Fruit fly (Drosophila melanogaster): Measurements from ENCODE around the gene Pgant6.
A peak's percentile ranks its signal among the peaks of the same experiment; 100 is the strongest.

Gene Pgant6

DNA sequence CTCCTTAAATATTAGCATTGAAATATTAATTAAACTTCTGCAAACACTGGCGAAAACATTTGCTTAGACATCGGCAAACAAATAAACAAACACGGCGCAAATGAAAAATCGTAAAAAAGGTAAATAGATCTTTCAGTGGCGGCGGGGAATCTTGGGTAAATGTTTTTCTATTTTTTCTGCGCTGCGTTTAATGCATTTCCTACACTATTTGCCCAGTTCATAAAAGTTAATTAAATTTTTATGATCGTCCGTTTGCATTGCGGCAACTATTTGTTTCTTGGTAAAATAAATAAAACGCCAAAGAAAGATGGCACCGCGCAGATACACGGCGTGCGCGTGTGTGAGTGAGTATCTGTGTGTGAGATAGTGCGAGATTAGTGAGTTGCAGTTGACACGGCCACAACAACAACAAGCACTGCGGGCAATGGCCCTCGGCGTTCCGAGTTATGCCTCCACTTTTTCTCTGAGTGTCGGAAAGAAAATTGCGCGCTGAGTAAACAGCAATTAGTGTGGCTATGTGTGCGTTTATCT is 16.5 kb downstream of the Pgant6 start (continued):
- TF ChIP-seq CG6654 (GFP tag; optimal IDR thresholded peaks at IDR 0.05) (no peak), Ada2b (GFP tag; IDR thresholded peaks at IDR 0.05) (no peak), Poxn (GFP tag; IDR thresholded peaks at IDR 0.05) (no peak), tup (GFP tag; optimal IDR thresholded peaks at IDR 0.05) (no peak), CG14050 (GFP tag; IDR thresholded peaks at IDR 0.05) (no peak), CG8359 (GFP tag; optimal IDR thresholded peaks at IDR 0.05; ENCODE audit: borderline replicate concordance) (peak; percentile 63), Deaf1 (tag; optimal IDR thresholded peaks at IDR 0.05) (no peak), Atf-2 (GFP tag; optimal IDR thresholded peaks at IDR 0.05) (peak; percentile 43), zen2 (GFP tag; IDR thresholded peaks at IDR 0.05; ENCODE audit: partially characterized antibody) (no peak), dimm (GFP tag; IDR thresholded peaks at IDR 0.05) (no peak), da (GFP tag; optimal IDR thresholded peaks at IDR 0.05) (no peak), CG17186 (GFP tag; optimal IDR thresholded peaks at IDR 0.05) (peak; percentile 18), dati (GFP tag; IDR thresholded peaks at IDR 0.05) (0 out of 2 replicates have a peak, but pooled peaks have one; percentile 3), CG16815 (GFP tag; optimal IDR thresholded peaks at IDR 0.05) (no peak), Spps (tag; optimal IDR thresholded peaks at IDR 0.05) (no peak), twi (tag; optimal IDR thresholded peaks at IDR 0.05) (no peak), CTCF (GFP tag; optimal IDR thresholded peaks at IDR 0.05) (peak; percentile 23), CG4854 (GFP tag; optimal IDR thresholded peaks at IDR 0.05) (no peak), wdn (GFP tag; IDR thresholded peaks at IDR 0.05) (0 out of 2 replicates have a peak, but pooled peaks have one; percentile 33), peb (GFP tag; IDR thresholded peaks at IDR 0.05) (no peak), HLH3B (GFP tag; IDR thresholded peaks at IDR 0.05) (no peak), CG12071 (GFP tag; optimal IDR thresholded peaks at IDR 0.05) (peak; percentile 65), CG10366 (GFP tag; IDR thresholded peaks at IDR 0.05) (no peak), Dp (GFP tag; optimal IDR thresholded peaks at IDR 0.05) (no peak), Drgx (GFP tag; IDR thresholded peaks at IDR 0.05) (no peak; the same call in 1 of the 2 replicates), CG5245 (GFP tag; optimal IDR thresholded peaks at IDR 0.05) (no peak), inv (GFP tag; IDR thresholded peaks at IDR 0.05; ENCODE audit: partially characterized antibody) (no peak), CkIIα-i1 (GFP tag; IDR thresholded peaks at IDR 0.05) (no peak), CG14014 (GFP tag; IDR thresholded peaks at IDR 0.05) (no peak; the same call in 1 of the 2 replicates), Atf6 (GFP tag; IDR thresholded peaks at IDR 0.05) (no peak), CG12236 (GFP tag; optimal IDR thresholded peaks at IDR 0.05) (peak; percentile 47), dmrt99B (tag; optimal IDR thresholded peaks at IDR 0.05) (peak; percentile 62), CG2202 (tag; optimal IDR thresholded peaks at IDR 0.05) (peak; percentile 55), NC2α (GFP tag; optimal IDR thresholded peaks at IDR 0.05) (peak; percentile 0), ara (GFP tag; IDR thresholded peaks at IDR 0.05) (no peak), ems (GFP tag; optimal IDR thresholded peaks at IDR 0.05) (peak; percentile 28), CG4404 (GFP tag; IDR thresholded peaks at IDR 0.05) (no peak), chif (GFP tag; optimal IDR thresholded peaks at IDR 0.05) (peak; percentile 3 to 43), dm (GFP tag; optimal IDR thresholded peaks at IDR 0.05) (no peak), Oaz (GFP tag; IDR thresholded peaks at IDR 0.05) (no peak), btn (GFP tag; optimal IDR thresholded peaks at IDR 0.05) (no peak), MTF-1 (GFP tag; optimal IDR thresholded peaks at IDR 0.05; ENCODE audit: borderline replicate concordance) (peak; percentile 39), CG16863 (GFP tag; optimal IDR thresholded peaks at IDR 0.05) (peak; percentile 21), Hr39 (optimal IDR thresholded peaks at IDR 0.05) (no peak), croc (GFP tag; conservative IDR thresholded peaks at IDR 0.05) (no peak), kah (GFP tag; optimal IDR thresholded peaks at IDR 0.05) (peak; percentile 14), HLH54F (GFP tag; optimal IDR thresholded peaks at IDR 0.05) (no peak), Dek (tag; optimal IDR thresholded peaks at IDR 0.05) (no peak), Bdp1 (GFP tag; optimal IDR thresholded peaks at IDR 0.05) (no peak), shn (GFP tag; optimal IDR thresholded peaks at IDR 0.05) (no peak), CG31388 (GFP tag; optimal IDR thresholded peaks at IDR 0.05) (no peak), Taf1 (GFP tag; IDR thresholded peaks at IDR 0.05) (no peak), CG6813 (GFP tag; optimal IDR thresholded peaks at IDR 0.05) (peak; percentile 75)

Data from whole organism, embryonic.